Fruit fly (Drosophila melanogaster) S2 (cell line): ENCODE measurements around the gene IntS10.

Experiments
- CG8478 ChIP-seq: fragments of >200 bp; optimal IDR thresholded peaks from 2 replicates; lab custom pipeline; 2018
- CTCF ChIP-seq, 2 experiments: fragments of >200 bp; optimal IDR thresholded peaks; 2 replicates each; lab custom pipeline; 2018

DNA sequence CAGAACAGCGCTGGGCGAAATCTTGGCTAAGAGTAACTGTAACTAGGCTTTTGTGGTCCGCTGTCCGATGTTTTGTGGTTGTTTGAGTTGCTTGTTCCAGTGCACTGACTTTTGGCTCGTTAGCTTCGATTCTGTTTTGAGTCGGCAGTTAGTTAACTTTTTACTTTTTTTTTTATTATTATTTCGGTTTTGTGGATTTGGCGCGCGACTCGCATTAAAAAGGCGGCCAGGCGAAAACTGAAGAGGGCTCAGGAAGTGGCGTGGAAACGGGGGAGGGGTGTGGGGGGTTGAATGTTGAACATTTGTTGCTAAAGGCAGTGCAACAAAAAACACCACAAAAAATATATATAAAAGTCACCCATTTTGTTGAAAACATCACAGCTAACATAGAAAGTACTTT, 23.1 kb upstream of the IntS10 start:
- TF ChIP-seq CTCF (optimal IDR thresholded peaks at IDR 0.05; lab: Kevin White, UChicago) = no peak
- TF ChIP-seq CG8478 = no peak
